Worm (Caenorhabditis elegans): Measurements from ENCODE around the gene srlf-35.

ce11 chrV:484285-484890 is 19.4 kb upstream of the srlf-35 start, which contains the start of gene nhr-212:
- TF ChIP-seq F49E8.2 (tag; optimal IDR thresholded peaks at IDR 0.05; ENCODE audit: borderline replicate concordance) = no peak
- TF ChIP-seq ctbp-1 (GFP tag; IDR thresholded peaks at IDR 0.05) = no peak
- TF ChIP-seq egl-27 (tag; optimal IDR thresholded peaks at IDR 0.05) = no peak
- TF ChIP-seq unc-62 (GFP tag; optimal IDR thresholded peaks at IDR 0.05 in 1 of 2) = no peak
- TF ChIP-seq unc-62 (tag; optimal IDR thresholded peaks at IDR 0.05) = no peak
- TF ChIP-seq mdl-1 (tag; optimal IDR thresholded peaks at IDR 0.05) = no peak
- no peak for TF ChIP-seq lin-39 (tag; optimal IDR thresholded peaks at IDR 0.05)
- TF ChIP-seq ztf-11 (tag; optimal IDR thresholded peaks at IDR 0.05) = no peak
- TF ChIP-seq lin-13 (GFP tag; optimal IDR thresholded peaks at IDR 0.05) = no peak
